Worm (Caenorhabditis elegans) whole organism, L2 larva: ENCODE measurements around the gene srt-50.

ENCODE experiments used
- C34F6.9 ChIP-seq: fragments of 150-350 bp; optimal IDR thresholded peaks from 2 replicates; lab custom pipeline; 2014; ENCODE audit warnings: missing biosample characterization, missing genetic modification characterization
- F13H6.1 ChIP-seq: sonication (generic microtip); optimal IDR thresholded peaks from 2 replicates; lab custom pipeline; 2016; ENCODE audit warnings: missing genetic modification characterization, missing compliant biosample characterization
- R02D3.7 ChIP-seq: fragments of 150-350 bp; optimal IDR thresholded peaks from 2 replicates; lab custom pipeline; 2014; ENCODE audit warnings: missing biosample characterization, missing genetic modification characterization
- ZK546.5 ChIP-seq: sonication (generic microtip); optimal IDR thresholded peaks from 2 replicates; lab custom pipeline; 2017; ENCODE audit warnings: missing biosample characterization, missing genetic modification characterization
- aly-2 ChIP-seq: fragments of 150-350 bp; optimal IDR thresholded peaks from 2 replicates; lab custom pipeline; 2014; ENCODE audit warnings: missing biosample characterization, missing genetic modification characterization
- ama-1 ChIP-seq: fragments of 150-350 bp; optimal IDR thresholded peaks from 2 replicates; lab custom pipeline; 2018; ENCODE audit warnings: inconsistent platforms
- blmp-1 ChIP-seq: sonication (generic microtip); optimal IDR thresholded peaks from 2 replicates; lab custom pipeline; 2017; ENCODE audit warnings: missing genetic modification characterization, mild to moderate bottlenecking, missing compliant biosample characterization, antibody characterized with exemption, moderate library complexity; ENCODE audit not compliant: insufficient read depth
- ceh-16 ChIP-seq: fragments of 150-350 bp; optimal IDR thresholded peaks from 2 replicates; lab custom pipeline; 2014; ENCODE audit warnings: missing biosample characterization, missing genetic modification characterization
- ceh-82 ChIP-seq: fragments of 150-350 bp; optimal IDR thresholded peaks from 2 replicates; lab custom pipeline; 2014; ENCODE audit warnings: missing biosample characterization, missing genetic modification characterization
- crh-2 ChIP-seq: sonication (generic microtip); optimal IDR thresholded peaks from 2 replicates; lab custom pipeline; 2017; ENCODE audit warnings: missing biosample characterization, missing genetic modification characterization
- dmd-4 ChIP-seq: sonication (generic microtip); optimal IDR thresholded peaks from 2 replicates; lab custom pipeline; 2017; ENCODE audit warnings: missing biosample characterization, missing genetic modification characterization
- egl-27 ChIP-seq: sonication (generic microtip); optimal IDR thresholded peaks from 3 replicates; lab custom pipeline; 2017; ENCODE audit warnings: missing biosample characterization, missing genetic modification reagents, missing genetic modification characterization
- elt-1 ChIP-seq: fragments of 150-350 bp; optimal IDR thresholded peaks from 2 replicates; lab custom pipeline; 2014; ENCODE audit warnings: missing biosample characterization, missing genetic modification characterization
- fos-1 ChIP-seq: fragments of 150-350 bp; optimal IDR thresholded peaks from 2 replicates; lab custom pipeline; 2014; ENCODE audit warnings: missing biosample characterization, missing genetic modification characterization
- lin-11 ChIP-seq: fragments of 150-350 bp; sonication (generic microtip); optimal IDR thresholded peaks from 2 replicates; lab custom pipeline; 2014; ENCODE audit warnings: missing biosample characterization, missing genetic modification characterization, inconsistent platforms, mixed read lengths
- lin-13 ChIP-seq: fragments of 150-350 bp; optimal IDR thresholded peaks from 2 replicates; lab custom pipeline; 2014; ENCODE audit warnings: missing biosample characterization, missing genetic modification reagents, missing genetic modification characterization
- lin-39 ChIP-seq: fragments of 150-350 bp; optimal IDR thresholded peaks from 2 replicates; lab custom pipeline; 2014; ENCODE audit warnings: missing biosample characterization, missing genetic modification reagents, missing genetic modification characterization
- lsy-2 ChIP-seq, 2 experiments: fragments of 150-350 bp in 1 of 2; sonication (generic microtip) in 1 of 2; optimal IDR thresholded peaks; 2 replicates each; lab custom pipeline; 2014 to 2017; ENCODE audit warnings: missing biosample characterization in 2 of 2, missing genetic modification characterization in 2 of 2
- mab-5 ChIP-seq: fragments of 150-350 bp; optimal IDR thresholded peaks from 2 replicates; lab custom pipeline; 2014; ENCODE audit warnings: missing biosample characterization, missing genetic modification characterization
- mbf-1 ChIP-seq: sonication (generic microtip); optimal IDR thresholded peaks from 2 replicates; lab custom pipeline; 2017; ENCODE audit warnings: missing biosample characterization, missing genetic modification characterization
- mdl-1 ChIP-seq, 2 experiments: fragments of 150-350 bp in 1 of 2; sonication (generic microtip) in 1 of 2; optimal IDR thresholded peaks; 2 replicates each; lab custom pipeline; 2017; ENCODE audit warnings: missing biosample characterization in 2 of 2, missing genetic modification characterization in 2 of 2
- nhr-10 ChIP-seq: sonication (generic microtip); optimal IDR thresholded peaks from 2 replicates; lab custom pipeline; 2017; ENCODE audit warnings: missing biosample characterization, missing genetic modification characterization
- nhr-12 ChIP-seq: fragments of 150-350 bp; optimal IDR thresholded peaks from 2 replicates; lab custom pipeline; 2014; ENCODE audit warnings: missing biosample characterization, missing genetic modification characterization
- nhr-21 ChIP-seq: fragments of 150-350 bp; optimal IDR thresholded peaks from 2 replicates; lab custom pipeline; 2014; ENCODE audit warnings: missing biosample characterization, missing genetic modification characterization
- nhr-23 ChIP-seq: fragments of 150-350 bp; optimal IDR thresholded peaks from 2 replicates; lab custom pipeline; 2014; ENCODE audit warnings: missing biosample characterization, missing genetic modification reagents, missing genetic modification characterization
- nhr-237 ChIP-seq: fragments of 150-350 bp; optimal IDR thresholded peaks from 2 replicates; lab custom pipeline; 2014; ENCODE audit warnings: missing biosample characterization, missing genetic modification characterization
- nhr-77 ChIP-seq: fragments of 150-350 bp; optimal IDR thresholded peaks from 2 replicates; lab custom pipeline; 2014; ENCODE audit warnings: missing biosample characterization, missing genetic modification characterization
- peb-1 ChIP-seq: fragments of 150-350 bp; optimal IDR thresholded peaks from 2 replicates; lab custom pipeline; 2014; ENCODE audit warnings: missing biosample characterization, missing genetic modification characterization
- sem-4 ChIP-seq: fragments of 150-350 bp; optimal IDR thresholded peaks from 2 replicates; lab custom pipeline; 2014; ENCODE audit warnings: missing biosample characterization, missing genetic modification reagents, missing genetic modification characterization
- sma-3 ChIP-seq: sonication (generic microtip); optimal IDR thresholded peaks from 2 replicates; lab custom pipeline; 2016; ENCODE audit warnings: missing genetic modification reagents, missing genetic modification characterization, missing compliant biosample characterization
- sma-9 ChIP-seq, 2 experiments: fragments of 150-350 bp in 1 of 2; sonication (generic microtip) in 1 of 2; optimal IDR thresholded peaks; 2 replicates each; lab custom pipeline; 2014 to 2016; ENCODE audit warnings: missing genetic modification characterization in 2 of 2, mild to moderate bottlenecking in 1 of 2, missing biosample characterization in 1 of 2, missing compliant biosample characterization in 1 of 2, missing genetic modification reagents in 1 of 2, moderate library complexity in 1 of 2
- snpc-4 ChIP-seq: fragments of 150-350 bp; optimal IDR thresholded peaks from 2 replicates; lab custom pipeline; 2014; ENCODE audit warnings: missing biosample characterization, missing genetic modification characterization
- unc-39 ChIP-seq: fragments of 150-350 bp; optimal IDR thresholded peaks from 2 replicates; lab custom pipeline; 2014; ENCODE audit warnings: missing biosample characterization, missing genetic modification characterization
- unc-55 ChIP-seq: fragments of 150-350 bp; sonication (generic microtip); optimal IDR thresholded peaks from 3 replicates; lab custom pipeline; 2014; ENCODE audit warnings: missing biosample characterization, missing genetic modification reagents, missing genetic modification characterization
- unc-62 ChIP-seq: fragments of 150-350 bp; optimal IDR thresholded peaks from 2 replicates; lab custom pipeline; 2014; ENCODE audit warnings: missing biosample characterization, missing genetic modification reagents, missing genetic modification characterization
- zag-1 ChIP-seq: fragments of 150-350 bp; optimal IDR thresholded peaks from 2 replicates; lab custom pipeline; 2014; ENCODE audit warnings: missing biosample characterization, missing genetic modification characterization
- ztf-11 ChIP-seq: sonication (generic microtip); optimal IDR thresholded peaks from 2 replicates; lab custom pipeline; 2017; ENCODE audit warnings: missing biosample characterization, missing genetic modification characterization
- ztf-4 ChIP-seq: fragments of 150-350 bp; optimal IDR thresholded peaks from 2 replicates; lab custom pipeline; 2014; ENCODE audit warnings: missing biosample characterization, missing genetic modification characterization

srt-50 gene

ce11 chrIV:15113117-15113516 lies 38.6 kb downstream of the srt-50 start, which contains the start of gene M199.134:
Gene M199.134 (minus strand): TSS chrIV:15113217.
- no peak for TF ChIP-seq ztf-4 (tag; lab: Kevin White, UChicago)
- no peak for TF ChIP-seq egl-27 (tag; lab: Kevin White, UChicago)
- TF ChIP-seq ceh-16, result no peak
- no peak for TF ChIP-seq sem-4 (tag; lab: Kevin White, UChicago)
- TF ChIP-seq mab-5 (tag; lab: Kevin White, UChicago), result no peak
- no peak for TF ChIP-seq nhr-77 (tag; lab: Kevin White, UChicago)
- no peak for TF ChIP-seq zag-1 (tag; lab: Kevin White, UChicago)
- no peak for TF ChIP-seq ZK546.5 (tag; lab: Kevin White, UChicago)
- TF ChIP-seq R02D3.7 (tag; lab: Kevin White, UChicago), result no peak
- no peak for TF ChIP-seq C34F6.9 (tag; lab: Kevin White, UChicago)
- no peak for TF ChIP-seq fos-1 (tag; lab: Kevin White, UChicago)
- no peak for TF ChIP-seq sma-9 (GFP tag; optimal IDR thresholded peaks at IDR 0.05; lab: Kevin White, UChicago)
- TF ChIP-seq sma-9 (tag; optimal IDR thresholded peaks at IDR 0.05; lab: Kevin White, UChicago), result no peak
- no peak for TF ChIP-seq nhr-23 (tag; lab: Kevin White, UChicago)
- TF ChIP-seq blmp-1 (tag; lab: Kevin White, UChicago), result no peak
- TF ChIP-seq lin-13, result no peak
- TF ChIP-seq nhr-10 (tag; lab: Kevin White, UChicago), result no peak

ce11 chrIV:15114324-15114723 lies 39.8 kb downstream of the srt-50 start, which contains the start of gene M199.135:
Gene M199.135 (plus strand): TSS chrIV:15114624.
- TF ChIP-seq mab-5 (tag; lab: Kevin White, UChicago) (no peak), lsy-2 (tag; optimal IDR thresholded peaks at IDR 0.05; lab: Kevin White, UChicago) (no peak), ceh-82 (tag; lab: Kevin White, UChicago) (no peak), nhr-21 (no peak), nhr-12 (tag; lab: Kevin White, UChicago) (no peak), ztf-11 (tag; lab: Kevin White, UChicago) (no peak), ama-1 (lab: Kevin White, UChicago) (no peak), unc-39 (tag; lab: Kevin White, UChicago) (no peak), ceh-16 (no peak), nhr-23 (tag; lab: Kevin White, UChicago) (no peak), elt-1 (no peak), mbf-1 (tag; lab: Kevin White, UChicago) (no peak), C34F6.9 (tag; lab: Kevin White, UChicago) (no peak), blmp-1 (tag; lab: Kevin White, UChicago) (no peak), mdl-1 (tag; optimal IDR thresholded peaks at IDR 0.05; lab: Kevin White, UChicago) (no peak)

ce11 chrIV:15118390-15118789 lies 43.9 kb downstream of the srt-50 start, which contains the start of gene M199.136:
Gene M199.136 (plus strand): TSS chrIV:15118690.
- TF ChIP-seq lin-11 (tag; lab: Kevin White, UChicago) (no peak), nhr-237 (tag; lab: Kevin White, UChicago) (no peak), blmp-1 (tag; lab: Kevin White, UChicago) (no peak), R02D3.7 (tag; lab: Kevin White, UChicago) (no peak), snpc-4 (tag; lab: Kevin White, UChicago) (no peak), sma-3 (no peak), F13H6.1 (tag; lab: Kevin White, UChicago) (no peak), ztf-11 (tag; lab: Kevin White, UChicago) (no peak), sem-4 (tag; lab: Kevin White, UChicago) (no peak), zag-1 (tag; lab: Kevin White, UChicago) (no peak), mbf-1 (tag; lab: Kevin White, UChicago) (no peak), dmd-4 (no peak), ceh-82 (tag; lab: Kevin White, UChicago) (no peak), unc-39 (tag; lab: Kevin White, UChicago) (no peak), C34F6.9 (tag; lab: Kevin White, UChicago) (no peak), peb-1 (no peak), ZK546.5 (tag; lab: Kevin White, UChicago) (no peak)

ce11 chrIV:15119268-15119667 lies 44.8 kb downstream of the srt-50 start:
- no peak for TF ChIP-seq dmd-4
- TF ChIP-seq blmp-1 (tag; lab: Kevin White, UChicago), result no peak
- no peak for TF ChIP-seq zag-1 (tag; lab: Kevin White, UChicago)
- no peak for TF ChIP-seq crh-2
- TF ChIP-seq nhr-10 (tag; lab: Kevin White, UChicago), result no peak
- no peak for TF ChIP-seq sma-9 (GFP tag; optimal IDR thresholded peaks at IDR 0.05; lab: Kevin White, UChicago)
- TF ChIP-seq sma-9 (tag; optimal IDR thresholded peaks at IDR 0.05; lab: Kevin White, UChicago), result no peak
- TF ChIP-seq lin-13, result no peak
- no peak for TF ChIP-seq aly-2 (tag; lab: Kevin White, UChicago)
- TF ChIP-seq ztf-4 (tag; lab: Kevin White, UChicago), result no peak
- no peak for TF ChIP-seq ama-1 (lab: Kevin White, UChicago)
- no peak for TF ChIP-seq lin-39 (tag; lab: Kevin White, UChicago)
- no peak for TF ChIP-seq nhr-12 (tag; lab: Kevin White, UChicago)
- no peak for TF ChIP-seq unc-62
- no peak for TF ChIP-seq mab-5 (tag; lab: Kevin White, UChicago)
- TF ChIP-seq nhr-77 (tag; lab: Kevin White, UChicago), result no peak
- no peak for TF ChIP-seq ceh-16
- no peak for TF ChIP-seq ztf-11 (tag; lab: Kevin White, UChicago)
- TF ChIP-seq lin-11 (tag; lab: Kevin White, UChicago), result no peak
- TF ChIP-seq fos-1 (tag; lab: Kevin White, UChicago), result no peak
- no peak for TF ChIP-seq unc-55 (GFP tag; lab: Kevin White, UChicago)
